Fruit fly (Drosophila melanogaster) whole organism, larva: ENCODE results near the gene Mur89F.

ENCODE experiments used
- noc ChIP-seq: fragments of 200-800 bp; sonication (Bioruptor generic); optimal IDR thresholded peaks from 3 replicates; lab custom pipeline; 2019; ENCODE audit warnings: missing biosample characterization, mild to moderate bottlenecking, missing genetic modification characterization, moderate library complexity

The Mur89F gene

dm6 chr3R:17202080-17202785 lies at the start of gene Mur89F:
Gene Mur89F, minus strand, starts transcription at chr3R:17202130.
- no peak for TF ChIP-seq noc

DNA sequence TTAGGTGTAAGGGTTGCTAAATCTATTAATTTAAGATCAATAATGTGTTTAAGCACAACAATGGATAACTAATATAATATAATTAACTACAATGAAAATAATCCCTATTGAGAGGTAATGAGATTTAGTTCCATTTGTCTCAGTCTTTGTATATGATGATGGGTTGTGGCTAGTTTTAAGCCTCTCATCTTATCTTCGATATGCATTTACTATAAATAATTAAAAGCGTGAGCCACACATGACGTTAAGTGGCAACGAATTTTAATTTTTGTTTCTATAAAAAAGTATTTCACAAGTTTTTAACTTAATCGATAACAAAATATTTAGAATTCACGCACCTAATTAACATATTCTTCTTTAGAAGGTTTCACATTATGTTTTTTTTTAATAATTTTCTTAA lies 49.3 kb upstream of the Mur89F start:
- TF ChIP-seq noc: no peak

dm6 chr3R:17249233-17249632 lies 47.3 kb upstream of the Mur89F start:
- no peak for TF ChIP-seq noc

- no peak for TF ChIP-seq noc
Observed at dm6 chr3R:17247699-17248098, 45.8 kb upstream of the Mur89F start.

dm6 chr3R:17236936-17237335 lies 35.0 kb upstream of the Mur89F start:
- TF ChIP-seq noc: no peak

- TF ChIP-seq noc: no peak
Observed at dm6 chr3R:17231579-17231978, 29.6 kb upstream of the Mur89F start.

dm6 chr3R:17222974-17223373 lies 21.0 kb upstream of the Mur89F start, which contains the start of gene CG31262:
Gene CG31262, minus strand, starts transcription at chr3R:17223074.
- no peak for TF ChIP-seq noc

DNA sequence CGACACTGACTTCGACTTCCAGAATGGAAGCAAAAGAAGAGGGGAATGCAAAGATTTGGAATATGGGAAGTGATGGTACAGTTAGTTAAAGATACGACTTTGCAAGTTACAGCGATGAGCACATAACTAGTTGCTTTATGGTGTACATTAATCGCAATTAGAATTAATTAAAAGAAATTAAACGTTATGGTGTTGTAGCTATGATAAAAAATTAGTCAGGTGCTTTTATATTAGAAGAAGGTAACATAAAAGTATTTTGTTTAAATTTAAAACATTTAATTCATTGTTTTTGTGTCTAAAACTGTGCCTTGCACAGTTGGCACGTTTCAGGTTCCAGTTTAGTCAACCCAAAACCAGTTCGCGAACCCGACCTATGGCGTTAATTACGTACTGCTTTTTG lies 18.0 kb upstream of the Mur89F start:
- peak; percentile 69 for TF ChIP-seq noc

dm6 chr3R:17209990-17210389 lies 8.1 kb upstream of the Mur89F start:
- TF ChIP-seq noc: no peak

dm6 chr3R:17206782-17207181 lies 4.9 kb upstream of the Mur89F start:
- TF ChIP-seq noc: no peak

DNA sequence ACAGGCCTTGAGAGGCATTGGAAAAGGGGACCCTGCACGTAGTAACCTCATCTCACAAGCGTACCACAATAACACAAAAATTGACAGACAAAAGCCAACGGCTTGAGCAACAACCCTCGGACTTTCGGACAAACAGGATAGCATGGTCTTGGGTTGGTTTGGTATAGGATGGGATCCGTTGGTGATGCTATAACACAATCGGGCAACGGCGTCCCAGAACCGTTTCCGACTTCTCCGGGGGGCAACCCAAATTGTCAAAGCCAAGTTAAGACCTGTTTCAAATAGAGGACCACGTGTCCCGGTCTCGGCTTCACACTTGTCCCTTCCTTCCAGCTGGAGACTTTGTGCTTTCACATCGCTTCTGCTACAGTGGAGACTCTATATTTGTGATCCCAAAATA lies 4.3 kb downstream of the Mur89F start:
- no peak for TF ChIP-seq noc

DNA sequence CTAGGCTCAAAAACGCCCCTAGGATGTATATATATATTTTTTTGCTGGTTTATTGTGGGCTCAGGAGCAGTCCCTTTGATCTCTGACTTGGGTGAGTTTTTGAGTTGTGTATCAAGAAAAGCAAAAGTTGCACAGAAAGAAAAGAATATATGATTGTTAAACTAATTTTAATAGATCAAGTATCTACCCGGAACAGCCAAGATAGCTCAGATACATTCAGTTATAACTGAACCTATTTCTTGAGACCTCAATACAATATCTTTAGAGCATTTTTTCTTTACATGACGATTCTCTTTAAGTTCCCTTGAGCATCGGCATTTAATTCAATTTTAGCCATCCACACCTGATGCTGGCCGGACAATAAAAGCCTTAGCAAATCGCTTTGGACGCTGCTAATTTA lies 8.3 kb downstream of the Mur89F start:
- TF ChIP-seq noc: no peak

- TF ChIP-seq noc: no peak
Observed at dm6 chr3R:17192009-17192408, 9.9 kb downstream of the Mur89F start.

DNA sequence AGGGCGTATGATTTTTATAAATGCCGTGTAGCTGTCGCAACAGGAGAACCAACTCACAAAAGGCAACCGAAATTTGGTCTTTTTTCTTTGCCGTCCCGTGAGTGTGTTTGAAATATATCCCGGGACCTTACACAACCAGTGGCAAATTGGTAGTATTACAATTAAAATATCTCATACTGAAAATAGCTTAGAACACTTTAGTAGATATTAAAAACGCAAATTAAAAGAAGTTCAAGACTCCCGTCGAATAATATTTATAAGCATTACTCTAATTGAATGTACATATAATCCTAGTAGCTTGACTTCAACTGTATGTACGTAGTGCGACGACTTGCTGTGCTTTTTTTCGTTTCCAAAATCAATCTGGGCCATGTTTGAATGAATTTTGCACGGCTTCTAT lies 23.8 kb downstream of the Mur89F start:
- no peak for TF ChIP-seq noc

DNA sequence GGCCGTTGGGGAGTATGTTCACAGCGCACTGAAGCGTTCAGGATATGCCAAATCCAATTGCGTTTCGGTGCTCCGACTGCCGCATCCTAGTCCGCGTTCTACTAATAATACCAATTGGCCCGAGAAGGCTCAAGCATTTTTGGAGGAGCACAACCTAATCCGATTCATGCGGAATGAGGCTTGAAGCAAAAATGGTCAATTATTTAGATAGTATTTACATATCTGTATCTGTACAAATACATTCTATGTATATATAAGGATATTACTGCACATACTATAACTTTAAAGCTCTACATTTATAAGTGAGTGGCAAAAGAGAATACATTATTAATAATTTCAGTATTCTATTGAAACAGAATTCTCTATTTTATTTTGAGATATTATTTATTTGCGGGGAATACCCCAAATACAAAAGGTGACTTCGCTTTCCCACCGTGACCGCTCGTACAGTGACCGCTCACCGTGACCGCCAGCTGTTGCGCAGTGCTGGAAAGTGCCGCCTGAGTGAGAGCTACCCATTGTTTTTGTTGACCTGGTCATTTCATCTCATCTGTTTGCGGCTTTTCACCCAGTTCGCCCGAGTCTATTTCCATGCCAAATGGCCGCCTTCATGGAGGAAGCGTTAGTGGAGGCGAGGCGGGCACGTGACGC lies 50.4 kb downstream of the Mur89F start, which contains the start of gene CG5292:
CG5292 (plus strand) TSS at position 486 of the 651 bp plus-strand sequence.
- no peak for TF ChIP-seq noc

dm6 chr3R:17150287-17150686 lies 51.6 kb downstream of the Mur89F start, which contains the start of gene Smug:
Gene Smug, plus strand, starts transcription at chr3R:17150587.
- no peak for TF ChIP-seq noc

DNA sequence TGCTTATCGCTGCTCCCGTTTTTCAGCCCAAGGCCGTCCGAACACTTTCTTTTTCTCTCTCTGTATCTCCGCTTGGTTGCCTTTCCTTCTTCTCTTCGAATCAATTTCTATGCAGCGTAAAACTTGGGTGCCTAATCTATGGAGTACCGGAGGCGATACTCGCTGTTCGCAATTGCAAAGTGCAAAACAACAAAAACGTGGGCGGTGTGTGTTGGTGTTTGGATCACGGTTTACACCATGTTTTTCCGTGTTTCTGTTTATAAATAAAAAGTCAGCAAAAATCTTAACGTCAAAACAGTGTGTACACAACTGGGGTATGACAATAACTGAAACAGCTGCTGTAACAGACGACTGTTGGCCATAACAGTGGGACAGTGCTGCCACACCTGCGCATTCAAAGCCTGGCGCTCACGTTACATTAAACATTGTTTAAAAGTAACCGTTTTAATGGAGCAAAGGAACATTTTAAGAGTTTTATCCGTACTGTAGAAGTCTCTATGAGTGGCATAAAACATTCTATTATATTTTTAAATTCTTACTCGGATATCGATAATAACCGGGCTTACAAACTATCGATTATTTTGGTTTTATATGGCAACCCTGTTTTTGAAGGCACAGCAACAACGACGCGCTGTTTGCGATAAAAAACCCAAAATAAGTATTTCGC lies 52.7 kb downstream of the Mur89F start, which contains the start of the genes m-cup and Det:
m-cup (minus strand) TSS at position 333 of the 667 bp plus-strand sequence.
Det (plus strand) TSS at position 588 of the 667 bp plus-strand sequence.
- TF ChIP-seq noc: no peak
